Worm (Caenorhabditis elegans) whole organism, young adult: ENCODE data around the gene T10F2.2.
A peak's percentile ranks its signal among the peaks of the same experiment; 100 is the strongest.

Source experiments
- B0336.3 ChIP-seq: fragments of 200-800 bp; sonication (Bioruptor generic); IDR thresholded peaks from 2 replicates; pipeline ENCODE4 v1.3.6; 2022; ENCODE audit warnings: missing genetic modification characterization, missing compliant biosample characterization
- F52B5.7 ChIP-seq: sonication (generic microtip); optimal IDR thresholded peaks from 2 replicates; lab custom pipeline; 2016; ENCODE audit warnings: mild to moderate bottlenecking, missing genetic modification characterization, missing compliant biosample characterization
- F57C9.4 ChIP-seq: sonication (generic microtip); optimal IDR thresholded peaks from 2 replicates; lab custom pipeline; 2017; ENCODE audit warnings: mild to moderate bottlenecking, missing genetic modification characterization, missing compliant biosample characterization
- K12H6.12 ChIP-seq: fragments of 200-800 bp; sonication (Bioruptor generic); optimal IDR thresholded peaks from 2 replicates; lab custom pipeline; 2018; ENCODE audit warnings: mild to moderate bottlenecking, missing genetic modification characterization, missing compliant biosample characterization
- Y53F4B.3 ChIP-seq: fragments of 200-800 bp; sonication (Bioruptor generic); IDR thresholded peaks from 2 replicates; pipeline ENCODE4 v1.3.6; 2022; ENCODE audit warnings: missing genetic modification reagents, missing genetic modification characterization, missing compliant biosample characterization
- Y53G8AR.9 ChIP-seq: fragments of 200-800 bp; sonication (Bioruptor generic); conservative IDR thresholded peaks from 2 replicates; pipeline ENCODE4 v1.3.6; 2022; ENCODE audit warnings: missing genetic modification reagents, missing genetic modification characterization, missing compliant biosample characterization
- Y67H2A.10 ChIP-seq: fragments of 200-800 bp; sonication (Bioruptor generic); conservative IDR thresholded peaks from 2 replicates; pipeline ENCODE4 v1.3.6; 2022; ENCODE audit warnings: missing genetic modification reagents, missing genetic modification characterization, missing compliant biosample characterization
- ZK185.1 ChIP-seq: sonication (generic microtip); optimal IDR thresholded peaks from 2 replicates; lab custom pipeline; 2016; ENCODE audit warnings: mild to moderate bottlenecking, missing genetic modification characterization, missing compliant biosample characterization; ENCODE audit not compliant: poor library complexity, severe bottlenecking
- aptf-3 ChIP-seq: fragments of 200-800 bp; sonication (Bioruptor generic); IDR thresholded peaks from 2 replicates; pipeline ENCODE4 v1.3.6; 2022; ENCODE audit warnings: missing genetic modification characterization, missing compliant biosample characterization
- atf-7 ChIP-seq: sonication (generic microtip); optimal IDR thresholded peaks from 2 replicates; lab custom pipeline; 2017; ENCODE audit warnings: mild to moderate bottlenecking, missing genetic modification characterization, missing compliant biosample characterization
- attf-6 ChIP-seq: fragments of 200-800 bp; sonication (Bioruptor generic); IDR thresholded peaks from 2 replicates; pipeline ENCODE4 v1.3.6; 2022; ENCODE audit warnings: missing genetic modification reagents, missing genetic modification characterization, missing compliant biosample characterization
- cebp-2 ChIP-seq: fragments of 200-800 bp; sonication (Bioruptor generic); IDR thresholded peaks from 2 replicates; pipeline ENCODE4 v1.3.6; 2022; ENCODE audit warnings: missing genetic modification characterization, missing compliant biosample characterization
- ceh-100 ChIP-seq: fragments of 200-800 bp; sonication (Bioruptor generic); IDR thresholded peaks from 2 replicates; pipeline ENCODE4 v1.3.6; 2022; ENCODE audit warnings: missing genetic modification reagents, missing genetic modification characterization, missing compliant biosample characterization
- ceh-27 ChIP-seq: fragments of 200-800 bp; sonication (Bioruptor generic); optimal IDR thresholded peaks from 2 replicates; lab custom pipeline; 2018; ENCODE audit warnings: mild to moderate bottlenecking, missing genetic modification characterization, moderate library complexity, missing compliant biosample characterization
- chd-7 ChIP-seq: sonication (generic microtip); optimal IDR thresholded peaks from 2 replicates; lab custom pipeline; 2016; ENCODE audit warnings: mild to moderate bottlenecking, missing genetic modification characterization, moderate library complexity, missing compliant biosample characterization
- dox-1 ChIP-seq: fragments of 200-800 bp; sonication (Bioruptor generic); IDR thresholded peaks from 2 replicates; pipeline ENCODE4 v1.3.6; 2022; ENCODE audit warnings: missing genetic modification reagents, missing genetic modification characterization, missing compliant biosample characterization
- dpff-1 ChIP-seq: sonication (generic microtip); optimal IDR thresholded peaks from 2 replicates; lab custom pipeline; 2017; ENCODE audit warnings: mild to moderate bottlenecking, missing genetic modification characterization, missing compliant biosample characterization
- egl-18 ChIP-seq: fragments of 200-800 bp; sonication (Bioruptor generic); IDR thresholded peaks from 2 replicates; pipeline ENCODE4 v1.3.6; 2022; ENCODE audit warnings: missing genetic modification reagents, missing genetic modification characterization, missing compliant biosample characterization
- egrh-3 ChIP-seq: fragments of 200-800 bp; sonication (Bioruptor generic); IDR thresholded peaks from 2 replicates; pipeline ENCODE4 v1.3.6; 2022; ENCODE audit warnings: missing genetic modification reagents, missing genetic modification characterization, missing compliant biosample characterization
- hlh-12 ChIP-seq: sonication (generic microtip); optimal IDR thresholded peaks from 2 replicates; lab custom pipeline; 2016; ENCODE audit warnings: missing genetic modification characterization, missing compliant biosample characterization
- hmg-1.2 ChIP-seq: fragments of 200-800 bp; sonication (Bioruptor generic); IDR thresholded peaks from 2 replicates; pipeline ENCODE4 v1.3.6; 2022; ENCODE audit warnings: missing genetic modification reagents, missing genetic modification characterization, missing compliant biosample characterization
- let-607 ChIP-seq, 2 experiments: fragments of 200-800 bp in 1 of 2; sonication (Bioruptor generic) in 1 of 2; sonication (generic microtip) in 1 of 2; optimal IDR thresholded peaks; 2 replicates each; lab custom pipeline; 2016 to 2018; ENCODE audit warnings: mild to moderate bottlenecking in 2 of 2, missing compliant biosample characterization in 2 of 2, missing genetic modification characterization in 2 of 2, moderate library complexity in 2 of 2, missing genotype in 1 of 2
- lin-40 ChIP-seq: sonication (generic microtip); optimal IDR thresholded peaks from 2 replicates; lab custom pipeline; 2016; ENCODE audit warnings: missing genetic modification characterization, mild to moderate bottlenecking, missing compliant biosample characterization, missing genotype, missing genetic modification reagents
- lin-54 ChIP-seq: fragments of 200-800 bp; sonication (Bioruptor generic); optimal IDR thresholded peaks from 2 replicates; lab custom pipeline; 2018; ENCODE audit warnings: mild to moderate bottlenecking, missing genetic modification characterization, missing compliant biosample characterization
- lsl-1 ChIP-seq: fragments of 200-800 bp; sonication (Bioruptor generic); optimal IDR thresholded peaks from 2 replicates; lab custom pipeline; 2018; ENCODE audit warnings: mild to moderate bottlenecking, missing genetic modification characterization, moderate library complexity, missing compliant biosample characterization
- madf-3 ChIP-seq: fragments of 200-800 bp; sonication (Bioruptor generic); IDR thresholded peaks from 2 replicates; pipeline ENCODE4 v1.3.6; 2022; ENCODE audit warnings: missing genetic modification reagents, missing genetic modification characterization, missing compliant biosample characterization
- madf-8 ChIP-seq: fragments of 200-800 bp; sonication (Bioruptor generic); conservative IDR thresholded peaks from 2 replicates; pipeline ENCODE4 v1.3.6; 2022; ENCODE audit warnings: missing genetic modification reagents, missing genetic modification characterization, missing compliant biosample characterization
- nhr-120 ChIP-seq: fragments of 200-800 bp; sonication (Bioruptor generic); IDR thresholded peaks from 2 replicates; pipeline ENCODE4 v1.3.6; 2022; ENCODE audit warnings: missing genetic modification characterization, missing compliant biosample characterization
- nhr-80 ChIP-seq: sonication (generic microtip); optimal IDR thresholded peaks from 2 replicates; lab custom pipeline; 2016; ENCODE audit warnings: missing genetic modification characterization, missing compliant biosample characterization
- nhr-90 ChIP-seq: sonication (generic microtip); optimal IDR thresholded peaks from 2 replicates; lab custom pipeline; 2016; ENCODE audit warnings: missing genotype, mild to moderate bottlenecking, missing genetic modification characterization, missing compliant biosample characterization
- pbrm-1 ChIP-seq: fragments of 200-800 bp; sonication (Bioruptor generic); IDR thresholded peaks from 2 replicates; pipeline ENCODE4 v1.3.6; 2022; ENCODE audit warnings: missing genetic modification reagents, missing genetic modification characterization, missing compliant biosample characterization
- pha-4 ChIP-seq: fragments of 150-350 bp; sonication (generic microtip); optimal IDR thresholded peaks from 2 replicates; lab custom pipeline; 2014; ENCODE audit warnings: missing biosample characterization, missing genetic modification reagents, missing genetic modification characterization
- rcor-1 ChIP-seq: fragments of 200-800 bp; sonication (Bioruptor generic); IDR thresholded peaks from 2 replicates; pipeline ENCODE4 v1.3.6; 2022; ENCODE audit warnings: missing genetic modification reagents, missing genetic modification characterization, missing compliant biosample characterization
- snpc-1.1 ChIP-seq: sonication (generic microtip); optimal IDR thresholded peaks from 2 replicates; lab custom pipeline; 2017; ENCODE audit warnings: missing genetic modification characterization, mild to moderate bottlenecking, missing compliant biosample characterization, antibody characterized with exemption, moderate library complexity, missing genotype, missing genetic modification reagents; ENCODE audit not compliant: insufficient read depth
- snpc-4 ChIP-seq, 5 experiments: fragments of 150-350 bp in 1 of 5; sonication (generic microtip) in 4 of 5; optimal IDR thresholded peaks; 2 replicates each; lab custom pipeline; 2014 to 2018; ENCODE audit warnings: missing genetic modification characterization in 5 of 5, missing biosample characterization in 3 of 5, antibody characterized with exemption in 2 of 5, mild to moderate bottlenecking in 2 of 5, missing compliant biosample characterization in 2 of 5, missing genotype in 2 of 5, moderate library complexity in 2 of 5, missing genetic modification reagents in 1 of 5
- tbp1 ChIP-seq: fragments of 200-800 bp; sonication (Bioruptor generic); optimal IDR thresholded peaks from 2 replicates; lab custom pipeline; 2018; ENCODE audit warnings: mild to moderate bottlenecking, missing genetic modification characterization, missing compliant biosample characterization
- unc-130 ChIP-seq: sonication (generic microtip); optimal IDR thresholded peaks from 2 replicates; lab custom pipeline; 2016; ENCODE audit warnings: missing genetic modification reagents, missing genetic modification characterization, missing compliant biosample characterization
- unc-62 ChIP-seq: fragments of 150-350 bp; optimal IDR thresholded peaks from 2 replicates; lab custom pipeline; 2014; ENCODE audit warnings: missing biosample characterization, missing genetic modification reagents, missing genetic modification characterization
- zim-3 ChIP-seq: sonication (generic microtip); optimal IDR thresholded peaks from 2 replicates; lab custom pipeline; 2017; ENCODE audit warnings: mild to moderate bottlenecking, missing genetic modification characterization, moderate library complexity, missing compliant biosample characterization
- ztf-25 ChIP-seq: fragments of 200-800 bp; sonication (Bioruptor generic); IDR thresholded peaks from 2 replicates; pipeline ENCODE4 v1.3.6; 2022; ENCODE audit warnings: missing genetic modification reagents, missing genetic modification characterization, missing compliant biosample characterization
- ztf-28 ChIP-seq: fragments of 200-800 bp; sonication (Bioruptor generic); IDR thresholded peaks from 2 replicates; pipeline ENCODE4 v1.3.6; 2022; ENCODE audit warnings: missing genetic modification reagents, missing genetic modification characterization, missing compliant biosample characterization

Gene T10F2.2

ce11 chrIII:5201267-5201666 is 36.2 kb upstream of the T10F2.2 start (continued):
- TF ChIP-seq snpc-4 (GFP tag; optimal IDR thresholded peaks at IDR 0.05; lab: Kevin White, UChicago) (no peak), snpc-4 (tag; optimal IDR thresholded peaks at IDR 0.05; lab: Kevin White, UChicago) (peak in 1 of 4 experiments; percentile 17), cebp-2 (GFP tag; lab: Robert Waterston, UW) (no peak), F52B5.7 (tag; lab: Kevin White, UChicago) (no peak), madf-3 (GFP tag; lab: Robert Waterston, UW) (no peak), ZK185.1 (tag; lab: Kevin White, UChicago) (no peak), B0336.3 (GFP tag; lab: Robert Waterston, UW) (no peak), K12H6.12 (tag; lab: Kevin White, UChicago) (no peak)
- TF ChIP-seq, all 124 proteins: peak for 7

- TF ChIP-seq nhr-80 (tag; lab: Kevin White, UChicago): peak; percentile 29
- TF ChIP-seq F57C9.4: no peak
- TF ChIP-seq hmg-1.2 (GFP tag; lab: Robert Waterston, UW): no peak
- TF ChIP-seq pha-4: peak; percentile 22
- TF ChIP-seq ztf-28 (GFP tag; lab: Robert Waterston, UW): no peak
- TF ChIP-seq lin-54: peak; percentile 1
Observed at ce11 chrIII:5200349-5200748, 35.2 kb upstream of the T10F2.2 start.

- 0 out of 2 replicates have a peak, but pooled peaks have one; percentile 31 for TF ChIP-seq egl-18 (GFP tag; lab: Robert Waterston, UW)
- no peak for TF ChIP-seq chd-7 (tag; lab: Kevin White, UChicago)
- TF ChIP-seq egrh-3 (GFP tag; lab: Robert Waterston, UW): no peak
- no peak for TF ChIP-seq Y67H2A.10 (GFP tag; lab: Robert Waterston, UW)
- TF ChIP-seq snpc-1.1 (tag; lab: Kevin White, UChicago): no peak
- TF ChIP-seq ztf-25 (GFP tag; lab: Robert Waterston, UW): no peak
- TF ChIP-seq aptf-3: no peak
- TF ChIP-seq pbrm-1: no peak
- TF ChIP-seq Y53G8AR.9 (GFP tag; lab: Robert Waterston, UW): no peak
- no peak for TF ChIP-seq rcor-1 (GFP tag; lab: Robert Waterston, UW)
- TF ChIP-seq attf-6 (GFP tag; lab: Robert Waterston, UW): peak; percentile 32; the same call in 1 of the 2 replicates
- TF ChIP-seq, all 124 proteins: peak for 2
Observed at ce11 chrIII:5199577-5199976, 34.5 kb upstream of the T10F2.2 start, which contains the start of gene emb-8. emb-8 (minus strand) TSS chrIII:5199677.

ce11 chrIII:5196298-5197045 is 31.4 kb upstream of the T10F2.2 start:
- TF ChIP-seq unc-130 (GFP tag; lab: Kevin White, UChicago) (no peak), madf-8 (no peak; the same call in 1 of the 2 replicates), F52B5.7 (tag; lab: Kevin White, UChicago) (peak; percentile 11), ztf-25 (GFP tag; lab: Robert Waterston, UW) (no peak), ceh-100 (GFP tag; lab: Robert Waterston, UW) (no peak), dox-1 (GFP tag; lab: Robert Waterston, UW) (peak; percentile 27; the same call in 1 of the 2 replicates), nhr-120 (GFP tag; lab: Robert Waterston, UW) (no peak), atf-7 (tag; lab: Kevin White, UChicago) (peak; percentile 73), unc-62 (GFP tag; lab: Kevin White, UChicago) (no peak), Y53F4B.3 (GFP tag; lab: Robert Waterston, UW) (no peak), aptf-3 (peak; percentile 7; the same call in 1 of the 2 replicates), nhr-90 (tag; lab: Kevin White, UChicago) (peak; percentile 87), B0336.3 (GFP tag; lab: Robert Waterston, UW) (peak; percentile 68), lin-54 (peak; percentile 28), lin-40 (peak; percentile 50), zim-3 (peak; percentile 11), let-607 (tag; optimal IDR thresholded peaks at IDR 0.05; lab: Kevin White, UChicago) (peak in 1 of 2 experiments; percentile 20), hlh-12 (tag; lab: Kevin White, UChicago) (no peak), tbp1 (peak; percentile 8), ceh-27 (peak; percentile 25), lsl-1 (no peak), snpc-1.1 (tag; lab: Kevin White, UChicago) (no peak), dpff-1 (tag; lab: Kevin White, UChicago) (no peak)
